Fruit fly (Drosophila melanogaster): ENCODE results near the gene loco.

loco gene

dm6 chr3R:22638604-22639238 lies 466 bp downstream of the loco start:
- TF ChIP-seq CG11617 (GFP tag; optimal IDR thresholded peaks at IDR 0.05) (no peak), Mnt (GFP tag; optimal IDR thresholded peaks at IDR 0.05) (no peak), Clk (GFP tag; optimal IDR thresholded peaks at IDR 0.05) (no peak), CG5204 (GFP tag; optimal IDR thresholded peaks at IDR 0.05) (no peak), Hr96 (GFP tag; optimal IDR thresholded peaks at IDR 0.05) (no peak), toe (GFP tag; optimal IDR thresholded peaks at IDR 0.05) (no peak), CG33017 (tag; optimal IDR thresholded peaks at IDR 0.05) (no peak), cnc (optimal IDR thresholded peaks at IDR 0.05) (no peak), CG1620 (GFP tag; optimal IDR thresholded peaks at IDR 0.05) (no peak), tj (GFP tag; optimal IDR thresholded peaks at IDR 0.05) (no peak), CG7045 (GFP tag; optimal IDR thresholded peaks at IDR 0.05) (no peak), CG7101 (tag; optimal IDR thresholded peaks at IDR 0.05) (no peak)

dm6 chr3R:22636567-22636889 lies 2.7 kb downstream of the loco start:
- TF ChIP-seq cic (GFP tag; optimal IDR thresholded peaks at IDR 0.05) (no peak), CG7101 (tag; optimal IDR thresholded peaks at IDR 0.05) (no peak), ovo (GFP tag; optimal IDR thresholded peaks at IDR 0.05) (no peak), kay (GFP tag; ENCODE audit: borderline replicate concordance) (no peak), CG5204 (GFP tag; optimal IDR thresholded peaks at IDR 0.05) (no peak), cnc (optimal IDR thresholded peaks at IDR 0.05) (no peak), Hr96 (GFP tag; optimal IDR thresholded peaks at IDR 0.05) (no peak), pad (GFP tag; optimal IDR thresholded peaks at IDR 0.05) (no peak)

- TF ChIP-seq CG12768 (GFP tag; optimal IDR thresholded peaks at IDR 0.05) (no peak), cic (GFP tag; optimal IDR thresholded peaks at IDR 0.05) (peak; percentile 39), CG5204 (GFP tag; optimal IDR thresholded peaks at IDR 0.05) (no peak), tj (GFP tag; optimal IDR thresholded peaks at IDR 0.05) (peak; percentile 83)
These were observed 3.3 kb downstream of the loco start for dm6 chr3R:22635684-22636566.

- TF ChIP-seq CG7045 (GFP tag; optimal IDR thresholded peaks at IDR 0.05) = no peak
- no peak for TF ChIP-seq CG5204 (GFP tag; optimal IDR thresholded peaks at IDR 0.05)
- TF ChIP-seq CG1620 (GFP tag; optimal IDR thresholded peaks at IDR 0.05) = no peak
- no peak for TF ChIP-seq bab1 (GFP tag; optimal IDR thresholded peaks at IDR 0.05)
- no peak for TF ChIP-seq pad (GFP tag; optimal IDR thresholded peaks at IDR 0.05)
- no peak for TF ChIP-seq kay (GFP tag; ENCODE audit: borderline replicate concordance)
- TF ChIP-seq CG12768 (GFP tag; optimal IDR thresholded peaks at IDR 0.05) = no peak
- no peak for TF ChIP-seq CG7101 (tag; optimal IDR thresholded peaks at IDR 0.05)
- TF ChIP-seq cnc (optimal IDR thresholded peaks at IDR 0.05) = no peak
- no peak for TF ChIP-seq CG14711 (tag; optimal IDR thresholded peaks at IDR 0.05)
- no peak for TF ChIP-seq toe (GFP tag; optimal IDR thresholded peaks at IDR 0.05)
- TF ChIP-seq ovo (GFP tag; optimal IDR thresholded peaks at IDR 0.05) = no peak
- no peak for TF ChIP-seq tj (GFP tag; optimal IDR thresholded peaks at IDR 0.05)
- TF ChIP-seq Mnt (GFP tag; optimal IDR thresholded peaks at IDR 0.05) = no peak
- no peak for TF ChIP-seq cic (GFP tag; optimal IDR thresholded peaks at IDR 0.05)
- no peak for TF ChIP-seq Clk (GFP tag; optimal IDR thresholded peaks at IDR 0.05)
These were observed 4.4 kb downstream of the loco start for dm6 chr3R:22634549-22635410.

dm6 chr3R:22632980-22633379 lies 6.2 kb downstream of the loco start:
- TF ChIP-seq tj (GFP tag; optimal IDR thresholded peaks at IDR 0.05) = peak; percentile 46
- no peak for TF ChIP-seq Hr96 (GFP tag; optimal IDR thresholded peaks at IDR 0.05)

dm6 chr3R:22632181-22632580 lies 7.0 kb downstream of the loco start:
- TF ChIP-seq CG7101 (tag; optimal IDR thresholded peaks at IDR 0.05) = no peak
- TF ChIP-seq cic (GFP tag; optimal IDR thresholded peaks at IDR 0.05) = no peak
- no peak for TF ChIP-seq Crg-1 (GFP tag; optimal IDR thresholded peaks at IDR 0.05)
- TF ChIP-seq Mnt (GFP tag; optimal IDR thresholded peaks at IDR 0.05) = no peak
- no peak for TF ChIP-seq kay (GFP tag; ENCODE audit: borderline replicate concordance)
- TF ChIP-seq bab1 (GFP tag; optimal IDR thresholded peaks at IDR 0.05) = no peak

- TF ChIP-seq CG1620 (GFP tag; optimal IDR thresholded peaks at IDR 0.05) (no peak), tj (GFP tag; optimal IDR thresholded peaks at IDR 0.05) (no peak), Crg-1 (GFP tag; optimal IDR thresholded peaks at IDR 0.05) (no peak), cnc (optimal IDR thresholded peaks at IDR 0.05) (no peak), ovo (GFP tag; optimal IDR thresholded peaks at IDR 0.05) (no peak), CG7101 (tag; optimal IDR thresholded peaks at IDR 0.05) (no peak), cic (GFP tag; optimal IDR thresholded peaks at IDR 0.05) (no peak), CG33017 (tag; optimal IDR thresholded peaks at IDR 0.05) (no peak), pad (GFP tag; optimal IDR thresholded peaks at IDR 0.05) (no peak), Mnt (GFP tag; optimal IDR thresholded peaks at IDR 0.05) (no peak), toe (GFP tag; optimal IDR thresholded peaks at IDR 0.05) (no peak), Clk (GFP tag; optimal IDR thresholded peaks at IDR 0.05) (no peak), CG12768 (GFP tag; optimal IDR thresholded peaks at IDR 0.05) (no peak), CG5204 (GFP tag; optimal IDR thresholded peaks at IDR 0.05) (no peak), Hr96 (GFP tag; optimal IDR thresholded peaks at IDR 0.05) (no peak)
These were observed 8.0 kb downstream of the loco start for dm6 chr3R:22631156-22631555.

Measured in whole organism, adult.